Fruit fly (Drosophila melanogaster): Measurements from ENCODE around the gene tup.

DNA sequence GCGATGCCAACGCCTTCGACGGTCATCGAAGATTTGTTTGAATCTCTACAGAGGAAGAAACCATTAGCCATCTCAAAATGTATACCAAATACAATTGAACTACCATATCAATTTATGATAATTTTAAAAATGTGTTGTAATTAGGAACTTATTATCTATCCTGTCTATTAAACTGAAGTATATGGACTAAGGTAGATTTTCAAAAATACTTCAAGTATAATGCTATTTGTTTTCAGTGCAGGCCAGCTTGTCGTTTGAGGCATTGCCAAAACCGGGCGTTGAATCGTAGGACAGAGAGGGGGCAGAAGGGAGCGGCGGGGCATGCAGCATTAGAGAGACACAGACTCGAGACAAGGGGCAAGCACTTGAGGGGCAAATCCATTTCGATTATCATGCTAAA lies 26.4 kb upstream of the tup start:
- TF ChIP-seq CTCF (optimal IDR thresholded peaks at IDR 0.05) (no peak), CG8478 (optimal IDR thresholded peaks at IDR 0.05) (no peak)

Measured in S2 (cell line).